Fruit fly (Drosophila melanogaster): ENCODE results near the gene CG16825.

CG16825 gene

DNA sequence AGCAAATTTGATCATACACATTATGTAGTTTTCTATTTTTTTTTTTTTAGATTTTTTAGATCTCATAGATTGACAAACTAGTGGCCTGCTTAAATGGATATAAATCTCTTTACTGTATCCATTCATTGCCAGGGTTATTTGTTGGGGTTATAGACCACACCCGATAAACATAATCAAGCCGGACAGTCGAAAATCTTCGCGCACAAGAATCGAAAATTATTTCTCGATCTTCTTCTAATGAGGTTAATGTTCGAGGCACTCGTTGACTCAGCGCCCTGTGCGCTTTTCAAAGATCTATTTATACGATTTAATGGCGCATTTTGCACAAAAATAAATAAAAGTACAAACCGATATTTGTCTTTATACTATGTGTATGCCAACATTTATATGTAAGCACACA lies 44.9 kb upstream of the CG16825 start, which contains the start of gene CG31730:
TSS of gene CG31730 (minus strand) at position 101 of the 400 bp plus-strand sequence.
- TF ChIP-seq sens (GFP tag) (peak; percentile 13), chinmo (GFP tag; IDR thresholded peaks at IDR 0.05; ENCODE audit: partially characterized antibody) (0 out of 4 replicates have a peak, but pooled peaks have one; percentile 35), CG6175 (GFP tag; IDR thresholded peaks at IDR 0.05) (no peak)

DNA sequence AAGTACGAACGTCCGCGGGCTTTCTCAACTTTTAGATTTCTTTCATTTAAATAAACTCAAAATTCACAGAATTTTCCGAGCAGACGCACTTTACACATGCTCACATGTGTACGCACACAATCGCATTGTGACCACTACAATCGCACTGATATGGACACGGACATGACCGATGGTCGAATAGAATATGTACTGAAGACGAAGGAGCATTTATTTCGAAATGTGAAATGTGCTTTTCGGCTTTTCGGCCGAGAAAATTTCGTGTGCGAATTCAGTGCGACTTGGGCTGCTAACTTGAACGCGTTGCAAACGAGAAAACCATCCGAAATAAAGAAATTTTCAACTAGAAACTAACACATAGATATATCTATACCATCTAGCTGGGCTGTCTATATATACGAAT lies 43.8 kb upstream of the CG16825 start, which contains the start of gene CG44085:
TSS of gene CG44085 (plus strand) at position 269 of the 400 bp plus-strand sequence.
- no peak for TF ChIP-seq Hr51 (GFP tag; optimal IDR thresholded peaks at IDR 0.05)
- TF ChIP-seq ap (GFP tag; IDR thresholded peaks at IDR 0.05): no peak
- no peak for TF ChIP-seq tin (GFP tag; optimal IDR thresholded peaks at IDR 0.05)
- TF ChIP-seq CG15514 (GFP tag; optimal IDR thresholded peaks at IDR 0.05): no peak
- no peak for TF ChIP-seq peb (GFP tag; IDR thresholded peaks at IDR 0.05)
- no peak for TF ChIP-seq CG42726 (GFP tag; IDR thresholded peaks at IDR 0.05; ENCODE audit: partially characterized antibody)
- no peak for TF ChIP-seq tll (GFP tag; optimal IDR thresholded peaks at IDR 0.05)
- TF ChIP-seq CG12769 (tag; optimal IDR thresholded peaks at IDR 0.05): peak; percentile 32
- no peak for TF ChIP-seq Hmx (GFP tag; optimal IDR thresholded peaks at IDR 0.05)
- no peak for TF ChIP-seq aop (GFP tag; IDR thresholded peaks at IDR 0.05)
- TF ChIP-seq ERR (GFP tag; optimal IDR thresholded peaks at IDR 0.05): no peak
- TF ChIP-seq zen (tag; optimal IDR thresholded peaks at IDR 0.05): no peak
- no peak for TF ChIP-seq sim (GFP tag; IDR thresholded peaks at IDR 0.05)
- TF ChIP-seq CG17359 (tag; optimal IDR thresholded peaks at IDR 0.05): no peak
- no peak for TF ChIP-seq CG12104 (GFP tag; optimal IDR thresholded peaks at IDR 0.05)
- TF ChIP-seq jigr1 (GFP tag; IDR thresholded peaks at IDR 0.05): no peak
- TF ChIP-seq z (GFP tag; IDR thresholded peaks at IDR 0.05): 0 out of 3 replicates have a peak, but pooled peaks have one; percentile 40
- TF ChIP-seq unpg (GFP tag; optimal IDR thresholded peaks at IDR 0.05): no peak
- no peak for TF ChIP-seq trem (tag; optimal IDR thresholded peaks at IDR 0.05)
- TF ChIP-seq sd (tag; optimal IDR thresholded peaks at IDR 0.05): peak; percentile 26
- TF ChIP-seq bab2 (GFP tag; optimal IDR thresholded peaks at IDR 0.05): no peak
- TF ChIP-seq chn (GFP tag; optimal IDR thresholded peaks at IDR 0.05): no peak
- TF ChIP-seq CG11504 (tag; optimal IDR thresholded peaks at IDR 0.05): no peak
- no peak for TF ChIP-seq HLHmδ (GFP tag; optimal IDR thresholded peaks at IDR 0.05)
- peak; percentile 44 for TF ChIP-seq CG10543 (GFP tag; optimal IDR thresholded peaks at IDR 0.05)
- TF ChIP-seq crp (GFP tag; optimal IDR thresholded peaks at IDR 0.05): no peak
- peak; percentile 53 for TF ChIP-seq Med (GFP tag)
- TF ChIP-seq Side (GFP tag; optimal IDR thresholded peaks at IDR 0.05): no peak
- no peak for TF ChIP-seq Six4 (GFP tag; optimal IDR thresholded peaks at IDR 0.05)
- no peak for TF ChIP-seq Awh (GFP tag; IDR thresholded peaks at IDR 0.05)
- TF ChIP-seq ac (GFP tag; optimal IDR thresholded peaks at IDR 0.05): no peak
- peak; percentile 52 for TF ChIP-seq cg (GFP tag; optimal IDR thresholded peaks at IDR 0.05)
- no peak for TF ChIP-seq wek (GFP tag; optimal IDR thresholded peaks at IDR 0.05)
- TF ChIP-seq Deaf1 (tag; optimal IDR thresholded peaks at IDR 0.05): peak; percentile 75
- no peak for TF ChIP-seq Ada2b (GFP tag; IDR thresholded peaks at IDR 0.05)
- 0 out of 4 replicates have a peak, but pooled peaks have one; percentile 9 for TF ChIP-seq chinmo (GFP tag; IDR thresholded peaks at IDR 0.05; ENCODE audit: partially characterized antibody)
- TF ChIP-seq grn (GFP tag; optimal IDR thresholded peaks at IDR 0.05): no peak
- TF ChIP-seq Ravus (GFP tag; IDR thresholded peaks at IDR 0.05): no peak
- no peak for TF ChIP-seq CG7987 (GFP tag; optimal IDR thresholded peaks at IDR 0.05)
- no peak for TF ChIP-seq HHEX (GFP tag; optimal IDR thresholded peaks at IDR 0.05)
- TF ChIP-seq salm (tag; optimal IDR thresholded peaks at IDR 0.05): no peak
- no peak for TF ChIP-seq CG10654 (GFP tag; optimal IDR thresholded peaks at IDR 0.05)
